Worm (Caenorhabditis elegans) whole organism, L4 larva: ENCODE results near the gene nas-4.

Experiments
- F44E2.7 ChIP-seq: fragments of 200-800 bp; sonication (Bioruptor generic); IDR thresholded peaks from 2 replicates; pipeline ENCODE4 v2.1.2; 2022; ENCODE audit warnings: missing genetic modification characterization, missing compliant biosample characterization
- ama-1 ChIP-seq: fragments of 150-350 bp; optimal IDR thresholded peaks from 2 replicates; lab custom pipeline; 2014; ENCODE audit warnings: inconsistent platforms, mixed read lengths
- skn-1 ChIP-seq: fragments of 150-350 bp; optimal IDR thresholded peaks from 2 replicates; lab custom pipeline; 2014; ENCODE audit warnings: missing biosample characterization, missing genetic modification characterization
- snpc-4 ChIP-seq: fragments of 150-350 bp; optimal IDR thresholded peaks from 2 replicates; lab custom pipeline; 2014; ENCODE audit warnings: missing biosample characterization, missing genetic modification characterization

- TF ChIP-seq skn-1 (tag; lab: Kevin White, UChicago) (no peak), F44E2.7 (no peak), ama-1 (no peak), snpc-4 (tag; lab: Kevin White, UChicago) (no peak)
Measured at ce11 chrIII:6436308-6436707, 20.9 kb upstream of the nas-4 start, which contains the start of gene C05D11.1.
